Fruit fly (Drosophila melanogaster): ENCODE measurements around the gene ida.

Gene ida

DNA sequence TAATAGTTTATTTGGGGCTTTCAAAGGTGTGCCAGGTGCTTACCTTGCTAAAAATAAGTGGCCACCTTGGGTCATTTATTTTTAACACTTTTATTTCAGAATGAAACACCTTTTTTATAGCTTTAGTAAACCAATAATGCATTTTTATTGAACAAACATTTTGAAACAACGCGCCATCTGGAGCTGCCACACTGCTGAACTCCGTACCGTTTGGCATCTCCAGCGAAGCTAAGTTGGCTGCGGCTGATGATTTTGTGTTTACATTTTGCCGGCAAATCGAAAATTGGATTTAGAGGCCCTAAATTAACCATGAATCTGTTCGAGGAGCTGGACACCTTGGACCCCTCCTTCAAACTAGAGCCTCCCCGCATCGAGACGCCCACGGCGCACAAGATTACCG lies at the start of gene ida:
TSS of gene ida (plus strand) at position 234 of the 400 bp plus-strand sequence.
- TF ChIP-seq CG8478 (optimal IDR thresholded peaks at IDR 0.05) (no peak), pan (optimal IDR thresholded peaks at IDR 0.05) (no peak), EcR (GFP tag; optimal IDR thresholded peaks at IDR 0.05) (no peak), Dll (optimal IDR thresholded peaks at IDR 0.05) (no peak), usp (GFP tag; optimal IDR thresholded peaks at IDR 0.05) (no peak), psq (optimal IDR thresholded peaks at IDR 0.05) (no peak)

DNA sequence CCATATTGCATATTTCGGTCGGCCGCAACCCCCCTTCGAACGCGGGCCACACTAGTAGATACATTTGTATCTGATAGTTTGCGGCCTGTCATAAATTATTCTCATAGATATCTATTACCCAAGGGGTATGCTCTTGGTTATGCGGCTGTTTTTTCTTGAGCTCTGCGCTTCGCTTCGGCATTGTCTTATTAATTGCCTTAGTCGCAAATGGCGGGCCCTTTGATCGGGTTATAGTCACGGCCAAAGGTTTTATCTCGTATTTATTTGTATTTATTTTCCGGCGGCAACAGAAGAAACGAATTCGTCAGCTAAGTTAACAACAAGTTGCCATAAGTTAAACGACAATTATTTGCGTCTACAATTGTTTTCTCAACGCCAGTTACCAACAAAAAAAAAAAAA lies 49.1 kb upstream of the ida start:
- no peak for TF ChIP-seq pan (optimal IDR thresholded peaks at IDR 0.05)
- no peak for TF ChIP-seq usp (GFP tag; optimal IDR thresholded peaks at IDR 0.05)
- no peak for TF ChIP-seq Dll (optimal IDR thresholded peaks at IDR 0.05)
- TF ChIP-seq EcR (GFP tag; optimal IDR thresholded peaks at IDR 0.05) = no peak
- TF ChIP-seq psq (optimal IDR thresholded peaks at IDR 0.05) = no peak
- TF ChIP-seq CG8478 (optimal IDR thresholded peaks at IDR 0.05) = no peak

DNA sequence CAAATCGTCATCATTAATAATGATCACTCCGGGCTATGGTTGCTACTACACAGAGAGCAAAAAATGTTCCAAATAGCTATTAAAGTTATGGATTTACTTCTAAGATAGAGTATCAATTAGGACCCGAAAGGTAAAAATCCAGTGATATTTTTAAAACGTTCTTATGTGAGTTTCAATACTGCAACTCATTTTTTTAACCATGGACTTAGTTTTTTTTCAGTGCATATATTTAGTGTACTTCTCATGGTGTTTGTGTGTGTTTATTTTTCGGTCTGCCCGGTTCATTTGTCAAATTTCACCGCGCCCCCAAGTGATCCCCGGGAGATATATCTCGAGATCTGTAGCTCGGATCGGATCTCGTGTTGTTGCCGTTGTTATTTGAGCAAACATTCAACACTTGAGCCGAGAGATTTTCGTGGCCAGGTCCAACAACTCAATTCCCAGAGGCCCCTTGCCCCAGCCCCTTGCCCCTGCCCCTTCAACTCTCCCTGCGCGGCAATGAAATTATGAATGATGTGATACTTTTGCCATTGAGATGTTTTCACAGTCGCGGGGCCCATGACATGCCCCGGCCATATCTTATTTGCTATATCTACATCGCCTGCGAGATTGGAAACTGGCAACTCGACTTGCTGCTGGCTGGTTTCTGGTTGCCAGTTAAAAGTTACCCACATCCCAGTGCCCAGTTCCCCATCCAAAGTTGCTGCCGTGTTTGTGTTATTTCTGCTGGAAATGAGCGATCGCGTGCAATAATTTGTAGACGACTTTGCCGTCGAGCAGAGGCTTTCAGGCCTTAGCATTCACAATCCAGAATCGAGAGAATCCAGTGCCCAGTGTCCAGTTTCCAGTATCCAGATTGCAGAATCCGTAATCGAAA lies 42.4 kb upstream of the ida start:
- no peak for TF ChIP-seq Dll (optimal IDR thresholded peaks at IDR 0.05)

DNA sequence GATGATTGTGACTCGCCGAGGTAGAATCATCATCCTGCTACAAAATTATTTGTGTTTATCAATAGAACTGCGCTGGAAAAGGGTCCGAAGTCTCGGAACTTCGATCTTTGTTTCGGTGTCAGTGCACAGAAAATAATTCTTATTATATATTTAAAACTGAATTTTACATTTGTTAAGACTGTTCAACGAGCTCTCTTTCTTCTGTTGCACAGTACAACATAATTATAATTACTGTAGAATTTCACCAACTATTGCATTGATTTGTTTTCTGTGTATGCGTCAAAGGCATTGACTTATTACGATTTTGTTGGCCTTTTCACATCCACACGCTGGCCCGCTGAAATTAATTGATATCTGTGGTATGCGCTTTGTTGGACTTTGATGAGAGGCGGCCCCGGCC lies 41.7 kb upstream of the ida start:
- TF ChIP-seq CG8478 (optimal IDR thresholded peaks at IDR 0.05) (no peak), EcR (GFP tag; optimal IDR thresholded peaks at IDR 0.05) (no peak), Dll (optimal IDR thresholded peaks at IDR 0.05) (no peak), usp (GFP tag; optimal IDR thresholded peaks at IDR 0.05) (no peak), pan (optimal IDR thresholded peaks at IDR 0.05) (no peak), psq (optimal IDR thresholded peaks at IDR 0.05) (no peak)

DNA sequence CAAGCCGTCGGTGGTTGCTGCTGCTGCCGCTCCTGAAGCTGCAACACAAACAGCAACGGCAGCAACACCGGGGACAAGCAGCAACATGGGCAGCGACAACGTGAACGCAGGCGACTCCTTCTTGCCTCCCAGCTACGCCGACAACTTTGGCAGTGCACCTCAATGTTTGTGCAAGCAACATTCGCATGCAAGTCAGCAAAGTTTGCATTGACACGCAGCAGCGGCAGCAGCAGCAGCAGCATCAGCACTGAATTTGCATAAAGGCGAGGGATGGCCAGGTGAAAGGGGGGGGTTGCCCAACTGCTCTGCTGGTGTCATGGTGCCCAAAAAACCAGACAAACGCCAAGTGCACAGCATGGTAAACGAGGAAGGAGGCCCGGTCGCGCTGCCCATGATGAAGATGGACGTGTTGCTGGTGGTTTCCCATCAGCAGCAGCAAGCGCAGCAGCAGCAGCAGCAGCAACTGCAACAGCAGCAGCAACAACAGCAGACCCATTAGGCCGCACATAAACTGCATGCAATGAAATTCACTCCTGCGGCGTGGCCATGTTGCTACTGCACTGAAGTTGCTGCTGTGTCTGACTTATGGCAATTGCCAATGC lies 39.8 kb upstream of the ida start:
- TF ChIP-seq usp (GFP tag; optimal IDR thresholded peaks at IDR 0.05) (no peak), EcR (GFP tag; optimal IDR thresholded peaks at IDR 0.05) (no peak), CG8478 (optimal IDR thresholded peaks at IDR 0.05) (no peak), pan (optimal IDR thresholded peaks at IDR 0.05) (no peak), Dll (optimal IDR thresholded peaks at IDR 0.05) (no peak), psq (optimal IDR thresholded peaks at IDR 0.05) (no peak)

DNA sequence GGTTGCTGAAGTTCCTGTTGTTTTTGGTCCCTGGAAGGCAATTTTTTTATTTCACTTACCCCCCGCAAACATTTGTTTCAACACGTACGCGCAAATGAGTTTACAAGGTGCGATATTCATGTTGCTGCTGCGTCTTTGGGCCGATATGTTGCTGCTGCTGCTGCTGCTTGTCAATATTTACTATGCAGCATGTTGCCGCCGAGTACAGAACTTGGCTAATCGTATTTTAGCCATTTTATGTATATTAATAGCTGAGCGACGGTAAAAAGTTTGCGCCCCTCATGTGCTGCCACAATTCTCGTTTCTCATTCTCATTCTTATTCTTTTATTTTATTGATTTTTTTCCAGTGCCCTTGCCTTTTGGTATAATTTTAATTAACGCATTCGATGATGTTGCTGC lies 38.7 kb upstream of the ida start:
- TF ChIP-seq psq (optimal IDR thresholded peaks at IDR 0.05) (no peak), EcR (GFP tag; optimal IDR thresholded peaks at IDR 0.05) (no peak), pan (optimal IDR thresholded peaks at IDR 0.05) (no peak), CG8478 (optimal IDR thresholded peaks at IDR 0.05) (no peak), Dll (optimal IDR thresholded peaks at IDR 0.05) (no peak), usp (GFP tag; optimal IDR thresholded peaks at IDR 0.05) (no peak)

DNA sequence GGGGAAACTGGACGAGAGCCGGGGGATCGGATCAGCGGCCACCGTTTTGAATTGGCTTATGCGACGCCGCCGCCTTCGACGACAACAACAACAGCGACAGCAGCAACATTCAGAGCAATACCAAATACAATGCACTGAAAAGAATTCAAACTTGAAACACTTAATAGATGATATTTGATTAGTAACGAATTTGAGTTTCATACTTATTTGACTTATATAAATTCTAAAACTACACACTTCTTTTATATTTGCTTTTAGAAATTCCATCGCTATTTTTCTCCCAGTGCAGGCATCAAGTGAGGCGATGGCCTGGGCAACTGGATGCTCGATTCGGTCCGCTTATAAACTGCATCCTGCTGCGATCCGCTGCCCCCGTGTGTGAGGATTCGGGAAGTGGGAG lies 37.1 kb upstream of the ida start:
- no peak for TF ChIP-seq Dll (optimal IDR thresholded peaks at IDR 0.05)
- no peak for TF ChIP-seq CG8478 (optimal IDR thresholded peaks at IDR 0.05)
- TF ChIP-seq usp (GFP tag; optimal IDR thresholded peaks at IDR 0.05) = no peak
- TF ChIP-seq psq (optimal IDR thresholded peaks at IDR 0.05) = no peak

DNA sequence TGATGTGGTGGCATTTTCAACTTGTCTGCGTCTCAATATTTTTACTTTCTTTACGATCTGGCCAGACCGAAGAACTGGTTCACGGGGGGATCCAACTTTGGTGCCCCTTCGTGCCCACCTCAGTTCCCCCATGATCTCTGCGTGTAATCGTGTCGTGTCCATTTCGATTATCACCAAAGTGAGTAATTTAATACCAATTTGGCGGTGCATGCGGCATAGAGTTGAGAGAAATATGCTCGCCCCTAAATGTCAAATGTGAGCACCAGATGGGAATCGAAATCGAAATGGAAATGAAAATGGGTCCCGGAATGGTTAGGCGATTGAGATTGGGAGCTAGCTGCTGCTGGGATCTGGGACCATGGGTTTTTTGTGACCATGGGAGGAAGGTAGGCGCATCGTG lies 33.9 kb upstream of the ida start:
- TF ChIP-seq psq (optimal IDR thresholded peaks at IDR 0.05) = no peak

DNA sequence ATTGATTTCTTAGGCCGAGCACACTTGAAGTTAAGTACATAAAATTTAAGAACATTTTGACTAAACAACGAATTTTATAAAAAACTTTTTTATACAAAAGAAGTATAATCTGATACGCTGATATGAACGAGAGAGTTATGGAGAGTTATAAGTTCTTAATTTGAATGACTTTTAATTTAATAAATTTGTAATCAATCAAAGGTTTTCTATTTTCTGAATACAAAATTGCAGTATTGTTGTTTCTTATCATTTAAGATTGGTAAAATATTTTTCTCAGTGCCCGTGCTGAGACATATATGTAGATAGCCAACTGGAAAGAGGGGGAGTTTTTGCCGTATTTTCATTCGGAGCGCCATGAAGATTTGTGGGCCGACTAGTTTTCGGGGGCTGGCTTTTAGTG lies 32.0 kb upstream of the ida start:
- TF ChIP-seq CG8478 (optimal IDR thresholded peaks at IDR 0.05) (no peak), EcR (GFP tag; optimal IDR thresholded peaks at IDR 0.05) (no peak), pan (optimal IDR thresholded peaks at IDR 0.05) (no peak), usp (GFP tag; optimal IDR thresholded peaks at IDR 0.05) (no peak), psq (optimal IDR thresholded peaks at IDR 0.05) (no peak), Dll (optimal IDR thresholded peaks at IDR 0.05) (no peak)

DNA sequence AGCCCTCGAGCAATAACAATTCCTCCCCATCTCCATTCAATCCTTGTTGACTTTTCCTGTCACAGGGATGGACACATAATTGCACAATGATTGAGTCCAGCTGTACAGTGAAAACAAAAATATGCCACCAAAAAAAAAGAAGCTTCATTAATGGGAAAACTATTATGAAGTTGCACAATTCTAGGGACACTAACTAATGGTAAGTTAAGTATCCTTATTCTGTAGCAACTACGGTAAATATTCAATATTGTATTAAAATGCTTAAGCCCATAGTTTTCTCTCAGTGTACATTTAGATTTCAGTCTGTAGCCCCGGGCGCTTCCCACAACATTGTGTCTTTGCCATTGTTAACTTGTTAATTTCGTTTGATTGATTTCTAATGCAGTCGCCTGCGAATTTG lies 30.1 kb upstream of the ida start:
- TF ChIP-seq psq (optimal IDR thresholded peaks at IDR 0.05) (no peak), usp (GFP tag; optimal IDR thresholded peaks at IDR 0.05) (no peak), Dll (optimal IDR thresholded peaks at IDR 0.05) (no peak), CG8478 (optimal IDR thresholded peaks at IDR 0.05) (no peak), EcR (GFP tag; optimal IDR thresholded peaks at IDR 0.05) (no peak), pan (optimal IDR thresholded peaks at IDR 0.05) (no peak)

DNA sequence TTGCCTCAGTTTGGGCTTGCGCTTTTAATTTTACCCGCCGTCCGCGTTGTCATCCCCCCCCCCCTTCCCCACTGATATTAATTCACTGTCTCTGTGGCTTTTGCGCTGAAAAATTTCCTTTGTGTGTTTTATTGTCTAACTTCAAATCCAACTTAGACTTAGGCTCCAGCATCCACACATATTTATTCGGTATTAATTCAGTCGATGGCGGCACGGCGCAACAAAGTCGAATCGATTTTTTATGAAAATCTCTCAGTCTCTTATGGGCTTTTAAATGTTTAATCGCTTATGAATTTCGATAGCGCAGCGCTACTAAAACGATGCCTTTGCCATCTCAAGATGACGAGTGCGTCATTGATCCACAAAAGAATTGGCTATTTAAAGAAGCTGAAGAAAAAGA lies 29.1 kb upstream of the ida start:
- TF ChIP-seq CG8478 (optimal IDR thresholded peaks at IDR 0.05) (no peak), usp (GFP tag; optimal IDR thresholded peaks at IDR 0.05) (no peak), pan (optimal IDR thresholded peaks at IDR 0.05) (no peak), EcR (GFP tag; optimal IDR thresholded peaks at IDR 0.05) (no peak), psq (optimal IDR thresholded peaks at IDR 0.05) (no peak), Dll (optimal IDR thresholded peaks at IDR 0.05) (no peak)

DNA sequence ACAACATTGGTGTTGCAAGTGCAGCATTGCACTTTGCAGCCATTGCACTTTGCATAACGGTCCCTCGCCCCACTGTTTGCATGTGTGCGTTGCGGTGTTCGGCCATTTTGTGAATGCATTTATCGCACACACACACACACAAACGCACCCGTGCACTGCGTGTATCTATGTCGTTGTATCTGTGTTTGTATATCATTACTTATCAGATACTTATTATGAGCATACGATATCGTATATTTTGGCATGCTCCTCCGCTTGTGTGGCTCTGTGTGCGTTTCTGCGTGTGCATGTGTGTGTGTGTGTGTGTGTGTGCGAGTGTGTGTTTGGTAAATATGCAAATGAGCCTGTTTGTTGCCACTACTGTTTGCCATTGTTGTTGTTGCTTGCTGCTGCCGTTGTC lies 28.3 kb upstream of the ida start:
- no peak for TF ChIP-seq CG8478 (optimal IDR thresholded peaks at IDR 0.05)
- no peak for TF ChIP-seq usp (GFP tag; optimal IDR thresholded peaks at IDR 0.05)
- no peak for TF ChIP-seq pan (optimal IDR thresholded peaks at IDR 0.05)
- no peak for TF ChIP-seq psq (optimal IDR thresholded peaks at IDR 0.05)
- TF ChIP-seq EcR (GFP tag; optimal IDR thresholded peaks at IDR 0.05) = no peak
- TF ChIP-seq Dll (optimal IDR thresholded peaks at IDR 0.05) = no peak
